Fruit fly (Drosophila melanogaster): ENCODE data around the gene CG31709.

dm6 chr2L:9607997-9608563 lies 28.6 kb upstream of the CG31709 start, which contains the start of gene gcm2:
- TF ChIP-seq cg (GFP tag; optimal IDR thresholded peaks at IDR 0.05) = peak; percentile 60
- TF ChIP-seq NC2β (GFP tag; optimal IDR thresholded peaks at IDR 0.05) = no peak
- TF ChIP-seq lola (GFP tag; optimal IDR thresholded peaks at IDR 0.05) = no peak
- TF ChIP-seq HmgZ (tag; optimal IDR thresholded peaks at IDR 0.05) = no peak
- no peak for TF ChIP-seq B-H1 (GFP tag; IDR thresholded peaks at IDR 0.05)

Data from whole organism, embryonic.